Worm (Caenorhabditis elegans) whole organism, L2 larva: ENCODE data around the gene T23B5.3.

Experiments used
- F13H6.1 ChIP-seq: sonication (generic microtip); optimal IDR thresholded peaks from 2 replicates; lab custom pipeline; 2016; ENCODE audit warnings: missing genetic modification characterization, missing compliant biosample characterization
- R02D3.7 ChIP-seq: fragments of 150-350 bp; optimal IDR thresholded peaks from 2 replicates; lab custom pipeline; 2014; ENCODE audit warnings: missing biosample characterization, missing genetic modification characterization
- Y55F3AM.14 ChIP-seq: fragments of 200-800 bp; sonication (Bioruptor generic); optimal IDR thresholded peaks from 2 replicates; lab custom pipeline; 2018; ENCODE audit warnings: mild to moderate bottlenecking, missing genetic modification characterization, missing compliant biosample characterization
- ZK546.5 ChIP-seq: sonication (generic microtip); optimal IDR thresholded peaks from 2 replicates; lab custom pipeline; 2017; ENCODE audit warnings: missing biosample characterization, missing genetic modification characterization
- alr-1 ChIP-seq: fragments of 150-350 bp; optimal IDR thresholded peaks from 2 replicates; lab custom pipeline; 2014; ENCODE audit warnings: missing biosample characterization, missing genetic modification characterization
- aly-2 ChIP-seq: fragments of 150-350 bp; optimal IDR thresholded peaks from 2 replicates; lab custom pipeline; 2014; ENCODE audit warnings: missing biosample characterization, missing genetic modification characterization
- ama-1 ChIP-seq: fragments of 150-350 bp; optimal IDR thresholded peaks from 2 replicates; lab custom pipeline; 2018; ENCODE audit warnings: inconsistent platforms
- blmp-1 ChIP-seq: sonication (generic microtip); optimal IDR thresholded peaks from 2 replicates; lab custom pipeline; 2017; ENCODE audit warnings: missing genetic modification characterization, mild to moderate bottlenecking, missing compliant biosample characterization, antibody characterized with exemption, moderate library complexity; ENCODE audit not compliant: insufficient read depth
- ceh-16 ChIP-seq: fragments of 150-350 bp; optimal IDR thresholded peaks from 2 replicates; lab custom pipeline; 2014; ENCODE audit warnings: missing biosample characterization, missing genetic modification characterization
- ceh-82 ChIP-seq: fragments of 150-350 bp; optimal IDR thresholded peaks from 2 replicates; lab custom pipeline; 2014; ENCODE audit warnings: missing biosample characterization, missing genetic modification characterization
- crh-2 ChIP-seq: sonication (generic microtip); optimal IDR thresholded peaks from 2 replicates; lab custom pipeline; 2017; ENCODE audit warnings: missing biosample characterization, missing genetic modification characterization
- dmd-4 ChIP-seq: sonication (generic microtip); optimal IDR thresholded peaks from 2 replicates; lab custom pipeline; 2017; ENCODE audit warnings: missing biosample characterization, missing genetic modification characterization
- egl-27 ChIP-seq: sonication (generic microtip); optimal IDR thresholded peaks from 3 replicates; lab custom pipeline; 2017; ENCODE audit warnings: missing biosample characterization, missing genetic modification reagents, missing genetic modification characterization
- elt-3 ChIP-seq: sonication (generic microtip); optimal IDR thresholded peaks from 2 replicates; lab custom pipeline; 2017; ENCODE audit warnings: missing biosample characterization, missing genetic modification characterization
- fos-1 ChIP-seq: fragments of 150-350 bp; optimal IDR thresholded peaks from 2 replicates; lab custom pipeline; 2014; ENCODE audit warnings: missing biosample characterization, missing genetic modification characterization
- mab-5 ChIP-seq: fragments of 150-350 bp; optimal IDR thresholded peaks from 2 replicates; lab custom pipeline; 2014; ENCODE audit warnings: missing biosample characterization, missing genetic modification characterization
- mdl-1 ChIP-seq, 2 experiments: fragments of 150-350 bp in 1 of 2; sonication (generic microtip) in 1 of 2; optimal IDR thresholded peaks; 2 replicates each; lab custom pipeline; 2017; ENCODE audit warnings: missing biosample characterization in 2 of 2, missing genetic modification characterization in 2 of 2
- nhr-10 ChIP-seq: sonication (generic microtip); optimal IDR thresholded peaks from 2 replicates; lab custom pipeline; 2017; ENCODE audit warnings: missing biosample characterization, missing genetic modification characterization
- nhr-11 ChIP-seq: fragments of 150-350 bp; optimal IDR thresholded peaks from 2 replicates; lab custom pipeline; 2014; ENCODE audit warnings: missing biosample characterization, missing genetic modification characterization
- nhr-12 ChIP-seq: fragments of 150-350 bp; optimal IDR thresholded peaks from 2 replicates; lab custom pipeline; 2014; ENCODE audit warnings: missing biosample characterization, missing genetic modification characterization
- nhr-129 ChIP-seq: fragments of 150-350 bp; optimal IDR thresholded peaks from 2 replicates; lab custom pipeline; 2014; ENCODE audit warnings: missing biosample characterization, missing genetic modification characterization
- nhr-21 ChIP-seq: fragments of 150-350 bp; optimal IDR thresholded peaks from 2 replicates; lab custom pipeline; 2014; ENCODE audit warnings: missing biosample characterization, missing genetic modification characterization
- nhr-23 ChIP-seq: fragments of 150-350 bp; optimal IDR thresholded peaks from 2 replicates; lab custom pipeline; 2014; ENCODE audit warnings: missing biosample characterization, missing genetic modification reagents, missing genetic modification characterization
- nhr-25 ChIP-seq: fragments of 150-350 bp; sonication (generic microtip); optimal IDR thresholded peaks from 3 replicates; lab custom pipeline; 2014; ENCODE audit warnings: missing biosample characterization, missing genetic modification characterization
- nhr-6 ChIP-seq: fragments of 150-350 bp; optimal IDR thresholded peaks from 2 replicates; lab custom pipeline; 2014; ENCODE audit warnings: missing biosample characterization, missing genetic modification characterization
- peb-1 ChIP-seq: fragments of 150-350 bp; optimal IDR thresholded peaks from 2 replicates; lab custom pipeline; 2014; ENCODE audit warnings: missing biosample characterization, missing genetic modification characterization
- sem-4 ChIP-seq: fragments of 150-350 bp; optimal IDR thresholded peaks from 2 replicates; lab custom pipeline; 2014; ENCODE audit warnings: missing biosample characterization, missing genetic modification reagents, missing genetic modification characterization
- skn-1 ChIP-seq: sonication (generic microtip); optimal IDR thresholded peaks from 2 replicates; lab custom pipeline; 2017; ENCODE audit warnings: missing biosample characterization, missing genetic modification characterization
- sma-3 ChIP-seq: sonication (generic microtip); optimal IDR thresholded peaks from 2 replicates; lab custom pipeline; 2016; ENCODE audit warnings: missing genetic modification reagents, missing genetic modification characterization, missing compliant biosample characterization
- sma-9 ChIP-seq, 2 experiments: fragments of 150-350 bp in 1 of 2; sonication (generic microtip) in 1 of 2; optimal IDR thresholded peaks; 2 replicates each; lab custom pipeline; 2014 to 2016; ENCODE audit warnings: missing genetic modification characterization in 2 of 2, mild to moderate bottlenecking in 1 of 2, missing biosample characterization in 1 of 2, missing compliant biosample characterization in 1 of 2, missing genetic modification reagents in 1 of 2, moderate library complexity in 1 of 2
- snpc-4 ChIP-seq: fragments of 150-350 bp; optimal IDR thresholded peaks from 2 replicates; lab custom pipeline; 2014; ENCODE audit warnings: missing biosample characterization, missing genetic modification characterization
- unc-39 ChIP-seq: fragments of 150-350 bp; optimal IDR thresholded peaks from 2 replicates; lab custom pipeline; 2014; ENCODE audit warnings: missing biosample characterization, missing genetic modification characterization
- unc-55 ChIP-seq: fragments of 150-350 bp; sonication (generic microtip); optimal IDR thresholded peaks from 3 replicates; lab custom pipeline; 2014; ENCODE audit warnings: missing biosample characterization, missing genetic modification reagents, missing genetic modification characterization
- unc-62 ChIP-seq: fragments of 150-350 bp; optimal IDR thresholded peaks from 2 replicates; lab custom pipeline; 2014; ENCODE audit warnings: missing biosample characterization, missing genetic modification reagents, missing genetic modification characterization
- zag-1 ChIP-seq: fragments of 150-350 bp; optimal IDR thresholded peaks from 2 replicates; lab custom pipeline; 2014; ENCODE audit warnings: missing biosample characterization, missing genetic modification characterization
- ztf-11 ChIP-seq: sonication (generic microtip); optimal IDR thresholded peaks from 2 replicates; lab custom pipeline; 2017; ENCODE audit warnings: missing biosample characterization, missing genetic modification characterization
- ztf-4 ChIP-seq: fragments of 150-350 bp; optimal IDR thresholded peaks from 2 replicates; lab custom pipeline; 2014; ENCODE audit warnings: missing biosample characterization, missing genetic modification characterization

Gene T23B5.3

ce11 chrIV:12700944-12701343 lies 12.5 kb downstream of the T23B5.3 start:
- TF ChIP-seq fos-1 (peak; percentile 15), ceh-16 (tag; lab: Kevin White, UChicago) (no peak)

DNA sequence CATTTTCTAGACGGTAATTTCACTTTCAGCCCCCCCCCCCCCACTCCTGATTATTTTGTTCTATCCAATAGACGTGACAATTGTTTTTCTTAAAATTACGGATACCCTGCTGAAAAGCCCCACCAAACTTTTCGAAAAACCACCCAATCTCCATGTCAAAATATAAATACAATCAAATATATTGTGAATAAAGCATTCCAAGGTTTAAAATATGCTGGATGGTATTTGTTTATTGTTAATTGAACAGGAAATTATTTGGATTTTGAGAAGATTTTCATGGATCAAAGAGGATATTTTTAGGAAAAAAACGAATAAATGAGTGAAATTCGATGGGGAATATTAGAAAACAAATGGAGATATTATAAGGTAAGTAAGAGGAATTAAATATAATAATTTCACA lies 15.3 kb downstream of the T23B5.3 start, which contains the start of gene C27D8.4:
Gene C27D8.4 (plus strand): TSS at position 301 of the 400 bp plus-strand sequence.
- TF ChIP-seq sem-4 (tag; lab: Kevin White, UChicago) (no peak), aly-2 (tag; lab: Kevin White, UChicago) (no peak), elt-3 (tag; lab: Kevin White, UChicago) (no peak), ztf-4 (no peak), ceh-82 (tag; lab: Kevin White, UChicago) (no peak), egl-27 (tag; lab: Kevin White, UChicago) (no peak), ztf-11 (no peak), skn-1 (tag; lab: Kevin White, UChicago) (no peak), alr-1 (tag; lab: Kevin White, UChicago) (no peak), crh-2 (tag; lab: Kevin White, UChicago) (no peak), nhr-23 (no peak), nhr-25 (tag; lab: Kevin White, UChicago) (no peak), nhr-6 (tag; lab: Kevin White, UChicago) (no peak), zag-1 (no peak), nhr-10 (no peak), Y55F3AM.14 (GFP tag; lab: Kevin White, UChicago) (no peak), sma-3 (GFP tag; lab: Kevin White, UChicago) (no peak), unc-39 (no peak), dmd-4 (no peak), nhr-12 (tag; lab: Kevin White, UChicago) (no peak)
- TF ChIP-seq, all 48 proteins: peak for 0

DNA sequence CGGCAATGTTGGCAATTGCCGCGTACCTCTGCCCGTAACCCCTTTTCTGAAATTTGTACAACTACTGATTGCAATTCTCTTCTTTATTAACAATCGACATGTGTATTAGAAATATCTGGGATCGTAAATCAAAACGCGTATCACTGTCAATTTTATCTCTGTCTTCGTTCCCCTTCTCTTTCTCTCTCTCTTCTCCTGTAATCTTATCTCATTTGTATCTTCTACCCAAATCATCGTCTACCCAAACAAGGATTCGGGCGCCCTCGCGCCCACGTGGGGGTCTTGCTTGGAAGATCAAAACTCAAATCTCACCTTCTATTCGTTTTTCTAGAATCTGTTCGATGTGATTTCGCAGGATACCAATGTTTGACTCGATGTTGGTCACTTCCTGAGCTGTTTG lies 22.5 kb downstream of the T23B5.3 start, which contains the start of gene C27D8.2:
Gene C27D8.2 (plus strand): TSS at position 222 of the 400 bp plus-strand sequence.
- TF ChIP-seq fos-1 (peak; percentile 7), nhr-21 (tag; lab: Kevin White, UChicago) (peak; percentile 75), mab-5 (no peak), ceh-82 (tag; lab: Kevin White, UChicago) (no peak), mdl-1 (tag; optimal IDR thresholded peaks at IDR 0.05; lab: Kevin White, UChicago) (peak in 1 of 2 experiments; percentile 45), sma-3 (GFP tag; lab: Kevin White, UChicago) (no peak), nhr-11 (tag; lab: Kevin White, UChicago) (no peak), snpc-4 (tag; lab: Kevin White, UChicago) (no peak), sma-9 (GFP tag; optimal IDR thresholded peaks at IDR 0.05; lab: Kevin White, UChicago) (peak; percentile 56), sma-9 (tag; optimal IDR thresholded peaks at IDR 0.05; lab: Kevin White, UChicago) (no peak), unc-55 (GFP tag; lab: Kevin White, UChicago) (no peak), blmp-1 (tag; lab: Kevin White, UChicago) (peak; percentile 12), peb-1 (no peak)

ce11 chrIV:12711644-12712043 lies 23.2 kb downstream of the T23B5.3 start, which contains the start of gene C27D8.3:
Gene C27D8.3, minus strand, starts transcription at chrIV:12711744.
- TF ChIP-seq elt-3 (tag; lab: Kevin White, UChicago) (no peak), ama-1 (lab: Kevin White, UChicago) (no peak), nhr-12 (tag; lab: Kevin White, UChicago) (no peak), F13H6.1 (no peak), ZK546.5 (no peak), ztf-4 (no peak), mdl-1 (tag; optimal IDR thresholded peaks at IDR 0.05; lab: Kevin White, UChicago) (no peak), nhr-21 (tag; lab: Kevin White, UChicago) (no peak), ceh-16 (tag; lab: Kevin White, UChicago) (no peak), peb-1 (no peak), egl-27 (tag; lab: Kevin White, UChicago) (no peak), Y55F3AM.14 (GFP tag; lab: Kevin White, UChicago) (no peak), nhr-11 (tag; lab: Kevin White, UChicago) (no peak), sma-9 (GFP tag; optimal IDR thresholded peaks at IDR 0.05; lab: Kevin White, UChicago) (no peak), sma-9 (tag; optimal IDR thresholded peaks at IDR 0.05; lab: Kevin White, UChicago) (no peak), nhr-129 (tag; lab: Kevin White, UChicago) (no peak), R02D3.7 (tag; lab: Kevin White, UChicago) (no peak), unc-62 (GFP tag; lab: Kevin White, UChicago) (no peak), alr-1 (tag; lab: Kevin White, UChicago) (no peak)
